Worm (Caenorhabditis elegans) whole organism, L4/young adult: ENCODE data around the gene fbxa-76.

ENCODE experiments used
- W03F9.2 ChIP-seq: fragments of 150-350 bp; optimal IDR thresholded peaks from 2 replicates; lab custom pipeline; 2014; ENCODE audit warnings: missing biosample characterization, missing genetic modification characterization
- him-1 ChIP-seq: sonication (generic microtip); optimal IDR thresholded peaks from 2 replicates; lab custom pipeline; 2016; ENCODE audit warnings: missing genotype, missing genetic modification reagents, missing genetic modification characterization, missing compliant biosample characterization

DNA sequence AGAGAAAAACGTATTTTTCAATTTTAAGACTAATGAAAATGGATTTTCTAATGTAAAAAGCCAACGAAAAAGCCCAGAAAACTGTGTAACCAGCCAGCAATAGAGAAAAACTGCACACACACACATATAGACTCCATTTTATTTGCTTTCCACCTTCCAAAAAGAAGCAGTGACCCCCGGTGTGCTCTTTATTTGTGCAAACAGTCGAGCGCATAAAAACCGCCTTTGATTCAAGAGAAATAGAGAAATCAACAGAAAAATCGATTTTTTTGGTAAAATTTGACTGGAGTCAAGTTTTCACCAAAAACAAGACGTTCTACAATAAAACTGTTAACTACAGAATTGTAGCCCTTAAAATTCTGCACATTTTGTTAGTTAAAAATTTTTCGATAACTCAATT lies 20.4 kb downstream of the fbxa-76 start:
- no peak for TF ChIP-seq W03F9.2
- TF ChIP-seq him-1 = no peak
